Worm (Caenorhabditis elegans) whole organism, late embryonic: Measurements from ENCODE around the gene fbxa-138.
A peak's percentile ranks its signal among the peaks of the same experiment; 100 is the strongest.

Experiments used
- C08G9.2 ChIP-seq: sonication (generic microtip); optimal IDR thresholded peaks from 2 replicates; lab custom pipeline; 2016; ENCODE audit warnings: mild to moderate bottlenecking, missing genetic modification characterization, moderate library complexity, missing compliant biosample characterization
- C38D4.7 ChIP-seq: fragments of 200-800 bp; sonication (Bioruptor generic); optimal IDR thresholded peaks from 2 replicates; lab custom pipeline; 2018; ENCODE audit warnings: mild to moderate bottlenecking, missing genetic modification characterization, moderate library complexity, missing compliant biosample characterization
- F13H6.1 ChIP-seq: sonication (generic microtip); optimal IDR thresholded peaks from 2 replicates; lab custom pipeline; 2016; ENCODE audit warnings: missing genetic modification characterization, missing compliant biosample characterization
- K02D7.2 ChIP-seq: sonication (generic microtip); optimal IDR thresholded peaks from 2 replicates; lab custom pipeline; 2017; ENCODE audit warnings: mild to moderate bottlenecking, missing genetic modification characterization, missing compliant biosample characterization
- K09A11.1 ChIP-seq: sonication (generic microtip); optimal IDR thresholded peaks from 2 replicates; lab custom pipeline; 2017; ENCODE audit warnings: antibody characterized with exemption, mild to moderate bottlenecking, missing genetic modification characterization, missing compliant biosample characterization; ENCODE audit not compliant: insufficient read depth
- T23F11.4 ChIP-seq: fragments of 200-800 bp; sonication (Bioruptor generic); optimal IDR thresholded peaks from 2 replicates; lab custom pipeline; 2018; ENCODE audit warnings: mild to moderate bottlenecking, missing genetic modification characterization, missing compliant biosample characterization
- Y22D7AL.16 ChIP-seq: sonication (generic microtip); optimal IDR thresholded peaks from 2 replicates; lab custom pipeline; 2016; ENCODE audit warnings: missing genetic modification characterization, missing compliant biosample characterization
- ahr-1 ChIP-seq: sonication (generic microtip); optimal IDR thresholded peaks from 2 replicates; lab custom pipeline; 2016; ENCODE audit warnings: missing genetic modification characterization, missing compliant biosample characterization
- ceh-14 ChIP-seq: sonication (generic microtip); optimal IDR thresholded peaks from 2 replicates; lab custom pipeline; 2016; ENCODE audit warnings: missing genotype, missing genetic modification characterization, missing compliant biosample characterization
- ceh-18 ChIP-seq: sonication (generic microtip); optimal IDR thresholded peaks from 2 replicates; lab custom pipeline; 2016; ENCODE audit warnings: missing genetic modification characterization, missing compliant biosample characterization
- ceh-2 ChIP-seq: sonication (generic microtip); optimal IDR thresholded peaks from 2 replicates; lab custom pipeline; 2016; ENCODE audit warnings: missing genotype, missing genetic modification characterization, missing compliant biosample characterization
- ceh-24 ChIP-seq: sonication (generic microtip); optimal IDR thresholded peaks from 2 replicates; lab custom pipeline; 2016; ENCODE audit warnings: mild to moderate bottlenecking, missing genetic modification characterization, missing compliant biosample characterization
- ceh-30 ChIP-seq: fragments of 150-350 bp; optimal IDR thresholded peaks from 2 replicates; lab custom pipeline; 2014; ENCODE audit warnings: missing biosample characterization, missing genetic modification characterization
- ceh-31 ChIP-seq: sonication (generic microtip); optimal IDR thresholded peaks from 2 replicates; lab custom pipeline; 2016; ENCODE audit warnings: missing genetic modification characterization, missing compliant biosample characterization
- ceh-48 ChIP-seq: sonication (generic microtip); optimal IDR thresholded peaks from 2 replicates; lab custom pipeline; 2016; ENCODE audit warnings: missing genetic modification characterization, inconsistent platforms, missing compliant biosample characterization
- ceh-6 ChIP-seq: fragments of 200-800 bp; sonication (Bioruptor generic); optimal IDR thresholded peaks from 2 replicates; lab custom pipeline; 2018; ENCODE audit warnings: mild to moderate bottlenecking, missing genetic modification characterization, missing compliant biosample characterization
- che-1 ChIP-seq: sonication (generic microtip); optimal IDR thresholded peaks from 2 replicates; lab custom pipeline; 2016; ENCODE audit warnings: mild to moderate bottlenecking, missing genetic modification characterization, missing compliant biosample characterization
- dmd-4 ChIP-seq: sonication (generic microtip); optimal IDR thresholded peaks from 2 replicates; lab custom pipeline; 2016; ENCODE audit warnings: borderline replicate concordance, missing genetic modification characterization, missing compliant biosample characterization
- dve-1 ChIP-seq: sonication (generic microtip); optimal IDR thresholded peaks from 2 replicates; lab custom pipeline; 2017; ENCODE audit warnings: antibody characterized with exemption, mild to moderate bottlenecking, missing genetic modification characterization, missing compliant biosample characterization
- elt-2 ChIP-seq: sonication (generic microtip); optimal IDR thresholded peaks from 2 replicates; lab custom pipeline; 2016; ENCODE audit warnings: missing genetic modification reagents, missing genetic modification characterization, missing compliant biosample characterization
- elt-4 ChIP-seq: sonication (generic microtip); optimal IDR thresholded peaks from 2 replicates; lab custom pipeline; 2016; ENCODE audit warnings: missing genetic modification characterization, missing compliant biosample characterization
- ets-4 ChIP-seq: sonication (generic microtip); optimal IDR thresholded peaks from 2 replicates; lab custom pipeline; 2016; ENCODE audit warnings: missing genetic modification characterization, missing compliant biosample characterization
- eyg-1 ChIP-seq: sonication (generic microtip); optimal IDR thresholded peaks from 2 replicates; lab custom pipeline; 2016; ENCODE audit warnings: missing genotype, missing genetic modification characterization, missing compliant biosample characterization
- fax-1 ChIP-seq: sonication (generic microtip); optimal IDR thresholded peaks from 2 replicates; lab custom pipeline; 2016; ENCODE audit warnings: missing genotype, missing genetic modification characterization, missing compliant biosample characterization
- fkh-10 ChIP-seq: fragments of 150-350 bp; optimal IDR thresholded peaks from 2 replicates; lab custom pipeline; 2014; ENCODE audit warnings: missing biosample characterization, missing genetic modification reagents, missing genetic modification characterization
- fkh-6 ChIP-seq: sonication (generic microtip); optimal IDR thresholded peaks from 2 replicates; lab custom pipeline; 2016; ENCODE audit warnings: missing genetic modification characterization, missing compliant biosample characterization
- gmeb-2 ChIP-seq: sonication (generic microtip); optimal IDR thresholded peaks from 2 replicates; lab custom pipeline; 2016; ENCODE audit warnings: missing genetic modification characterization, inconsistent platforms, missing compliant biosample characterization
- hlh-13 ChIP-seq: fragments of 200-800 bp; sonication (Bioruptor generic); optimal IDR thresholded peaks from 2 replicates; lab custom pipeline; 2018; ENCODE audit warnings: mild to moderate bottlenecking, missing genetic modification characterization, missing compliant biosample characterization
- hlh-15 ChIP-seq: sonication (generic microtip); optimal IDR thresholded peaks from 2 replicates; lab custom pipeline; 2016; ENCODE audit warnings: missing genetic modification characterization, missing compliant biosample characterization
- hlh-30 ChIP-seq: sonication (generic microtip); optimal IDR thresholded peaks from 2 replicates; lab custom pipeline; 2017; ENCODE audit warnings: antibody characterized with exemption, missing genetic modification characterization, missing compliant biosample characterization; ENCODE audit not compliant: insufficient read depth
- hlh-6 ChIP-seq: sonication (generic microtip); optimal IDR thresholded peaks from 2 replicates; lab custom pipeline; 2016; ENCODE audit warnings: missing genotype, missing genetic modification characterization, missing compliant biosample characterization
- hlh-8 ChIP-seq: sonication (generic microtip); optimal IDR thresholded peaks from 2 replicates; lab custom pipeline; 2016; ENCODE audit warnings: missing genotype, missing genetic modification characterization, missing compliant biosample characterization
- lim-6 ChIP-seq: sonication (generic microtip); optimal IDR thresholded peaks from 2 replicates; lab custom pipeline; 2016; ENCODE audit warnings: missing genetic modification characterization, missing compliant biosample characterization
- lin-11 ChIP-seq: fragments of 200-800 bp; sonication (Bioruptor generic); optimal IDR thresholded peaks from 2 replicates; lab custom pipeline; 2018; ENCODE audit warnings: mild to moderate bottlenecking, missing genetic modification characterization, missing compliant biosample characterization
- mec-3 ChIP-seq: sonication (generic microtip); optimal IDR thresholded peaks from 2 replicates; lab custom pipeline; 2016; ENCODE audit warnings: borderline replicate concordance, missing genetic modification characterization, missing compliant biosample characterization
- nhr-11 ChIP-seq: fragments of 150-350 bp; optimal IDR thresholded peaks from 2 replicates; lab custom pipeline; 2014; ENCODE audit warnings: missing biosample characterization, missing genetic modification characterization
- nhr-232 ChIP-seq: sonication (generic microtip); optimal IDR thresholded peaks from 2 replicates; lab custom pipeline; 2016; ENCODE audit warnings: missing genetic modification characterization, missing compliant biosample characterization
- npax-4 ChIP-seq: sonication (generic microtip); optimal IDR thresholded peaks from 2 replicates; lab custom pipeline; 2016; ENCODE audit warnings: missing genetic modification characterization, missing compliant biosample characterization
- pat-9 ChIP-seq: fragments of 200-800 bp; sonication (Bioruptor generic); optimal IDR thresholded peaks from 2 replicates; lab custom pipeline; 2018; ENCODE audit warnings: mild to moderate bottlenecking, missing genetic modification characterization, moderate library complexity, missing compliant biosample characterization
- pha-2 ChIP-seq: sonication (generic microtip); optimal IDR thresholded peaks from 2 replicates; lab custom pipeline; 2017; ENCODE audit warnings: mild to moderate bottlenecking, missing genetic modification characterization, missing compliant biosample characterization
- pha-4 ChIP-seq: fragments of 150-350 bp; optimal IDR thresholded peaks from 2 replicates; lab custom pipeline; 2018; ENCODE audit warnings: missing biosample characterization, missing genetic modification reagents, missing genetic modification characterization
- rnt-1 ChIP-seq: sonication (generic microtip); optimal IDR thresholded peaks from 2 replicates; lab custom pipeline; 2016; ENCODE audit warnings: missing genetic modification characterization, missing compliant biosample characterization
- sox-2 ChIP-seq: fragments of 200-800 bp; sonication (Bioruptor generic); IDR thresholded peaks from 2 replicates; pipeline ENCODE4 v1.3.6; 2022; ENCODE audit warnings: missing genetic modification reagents, missing genetic modification characterization, missing compliant biosample characterization
- sox-4 ChIP-seq: sonication (generic microtip); optimal IDR thresholded peaks from 2 replicates; lab custom pipeline; 2017; ENCODE audit warnings: mild to moderate bottlenecking, missing genetic modification characterization, inconsistent platforms, missing compliant biosample characterization
- tbx-7 ChIP-seq: sonication (generic microtip); optimal IDR thresholded peaks from 2 replicates; lab custom pipeline; 2016; ENCODE audit warnings: missing genotype, missing genetic modification characterization, missing compliant biosample characterization
- ttx-3 ChIP-seq: sonication (generic microtip); optimal IDR thresholded peaks from 2 replicates; lab custom pipeline; 2016; ENCODE audit warnings: missing genetic modification reagents, missing genetic modification characterization, missing compliant biosample characterization
- unc-3 ChIP-seq, 2 experiments: fragments of 200-800 bp in 1 of 2; sonication (Bioruptor generic) in 1 of 2; sonication (generic microtip) in 1 of 2; conservative IDR thresholded peaks in 1 of 2; optimal IDR thresholded peaks in 1 of 2; 2 replicates each; pipeline versions ENCODE4 v1.3.6 to Lab custom; 2016 to 2022; ENCODE audit warnings: missing compliant biosample characterization in 2 of 2, missing genetic modification characterization in 2 of 2, missing genetic modification reagents in 1 of 2
- unc-42 ChIP-seq: sonication (generic microtip); optimal IDR thresholded peaks from 2 replicates; lab custom pipeline; 2016; ENCODE audit warnings: missing genotype, missing genetic modification characterization, missing compliant biosample characterization
- unc-86 ChIP-seq: sonication (generic microtip); optimal IDR thresholded peaks from 2 replicates; lab custom pipeline; 2016; ENCODE audit warnings: missing genetic modification characterization, missing compliant biosample characterization
- zip-5 ChIP-seq: sonication (generic microtip); optimal IDR thresholded peaks from 2 replicates; lab custom pipeline; 2016; ENCODE audit warnings: missing genetic modification characterization, missing compliant biosample characterization
- ztf-16 ChIP-seq: sonication (generic microtip); optimal IDR thresholded peaks from 2 replicates; lab custom pipeline; 2017; ENCODE audit warnings: missing genetic modification characterization, missing compliant biosample characterization

Gene fbxa-138

DNA sequence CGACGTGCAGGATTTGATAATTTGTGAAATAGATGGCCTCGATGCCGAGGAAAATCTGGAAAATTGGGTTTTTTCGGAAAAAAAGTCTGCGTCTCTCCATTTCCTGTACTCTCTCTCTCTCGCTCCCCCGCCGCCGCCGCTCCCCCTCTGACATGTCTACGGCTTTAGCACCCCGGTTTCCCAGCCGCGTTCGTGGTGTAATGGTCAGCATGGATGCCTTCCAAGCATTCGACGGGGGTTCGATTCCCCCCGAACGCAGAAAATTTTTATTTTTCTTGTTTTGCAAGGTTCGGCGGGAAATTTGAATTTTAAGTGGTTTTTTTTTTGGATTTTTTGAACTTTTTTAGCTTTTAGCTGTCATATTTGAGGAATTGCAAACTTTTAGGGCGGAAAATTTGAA lies 40.3 kb upstream of the fbxa-138 start (continued):
- TF ChIP-seq pha-2 (tag; lab: Kevin White, UChicago) (peak; percentile 41), unc-86 (tag; lab: Kevin White, UChicago) (peak; percentile 38), K09A11.1 (no peak), ttx-3 (tag; lab: Kevin White, UChicago) (peak; percentile 55), ceh-48 (peak; percentile 42), lin-11 (tag; lab: Kevin White, UChicago) (peak; percentile 41), lim-6 (tag; lab: Kevin White, UChicago) (peak; percentile 20), ceh-6 (peak; percentile 56), ets-4 (no peak), dmd-4 (tag; lab: Kevin White, UChicago) (peak; percentile 45), ceh-30 (tag; lab: Kevin White, UChicago) (no peak), rnt-1 (tag; lab: Kevin White, UChicago) (peak; percentile 47), elt-4 (tag; lab: Kevin White, UChicago) (no peak), ahr-1 (tag; lab: Kevin White, UChicago) (peak; percentile 45), dve-1 (tag; lab: Kevin White, UChicago) (peak; percentile 40), K02D7.2 (tag; lab: Kevin White, UChicago) (peak; percentile 57), hlh-6 (peak; percentile 69), hlh-13 (GFP tag; lab: Kevin White, UChicago) (peak; percentile 22), mec-3 (tag; lab: Kevin White, UChicago) (no peak), C38D4.7 (GFP tag; lab: Kevin White, UChicago) (peak; percentile 65), C08G9.2 (tag; lab: Kevin White, UChicago) (peak; percentile 65), T23F11.4 (GFP tag; lab: Kevin White, UChicago) (peak; percentile 9), gmeb-2 (tag; lab: Kevin White, UChicago) (peak; percentile 64), hlh-15 (tag; lab: Kevin White, UChicago) (peak; percentile 62), fkh-10 (no peak), unc-42 (tag; lab: Kevin White, UChicago) (peak; percentile 37), unc-3 (GFP tag; conservative IDR thresholded peaks at IDR 0.05; lab: Robert Waterston, UW) (peak; percentile 75), unc-3 (tag; optimal IDR thresholded peaks at IDR 0.05; lab: Kevin White, UChicago) (peak; percentile 48), nhr-232 (tag; lab: Kevin White, UChicago) (peak; percentile 43), F13H6.1 (tag; lab: Kevin White, UChicago) (peak; percentile 29), zip-5 (tag; lab: Kevin White, UChicago) (no peak), npax-4 (tag; lab: Kevin White, UChicago) (peak; percentile 49), ceh-18 (tag; lab: Kevin White, UChicago) (peak; percentile 42), tbx-7 (tag; lab: Kevin White, UChicago) (no peak), hlh-8 (tag; lab: Kevin White, UChicago) (no peak), ceh-31 (tag; lab: Kevin White, UChicago) (peak; percentile 57), che-1 (tag; lab: Kevin White, UChicago) (peak; percentile 76), fkh-6 (tag; lab: Kevin White, UChicago) (peak; percentile 73), ceh-14 (tag; lab: Kevin White, UChicago) (peak; percentile 64), fax-1 (tag; lab: Kevin White, UChicago) (peak; percentile 17), Y22D7AL.16 (peak; percentile 71), ceh-2 (peak; percentile 10), nhr-11 (tag; lab: Kevin White, UChicago) (no peak), elt-2 (tag; lab: Kevin White, UChicago) (peak; percentile 63), pat-9 (tag; lab: Kevin White, UChicago) (peak; percentile 40), ceh-24 (tag; lab: Kevin White, UChicago) (peak; percentile 66), sox-4 (peak; percentile 81), eyg-1 (tag; lab: Kevin White, UChicago) (no peak), hlh-30 (tag; lab: Kevin White, UChicago) (no peak), sox-2 (peak; percentile 36; the same call in 1 of the 2 replicates), ztf-16 (tag; lab: Kevin White, UChicago) (peak; percentile 47), pha-4 (tag; lab: Kevin White, UChicago) (no peak)
